Worm (Caenorhabditis elegans): ENCODE measurements around the gene C41H7.2.

C41H7.2 gene

ce11 chrII:3008400-3008799 lies 6.2 kb upstream of the C41H7.2 start, which contains the start of gene sdz-5:
sdz-5 (plus strand) TSS chrII:3008700.
- no peak for TF ChIP-seq ceh-32 (tag; optimal IDR thresholded peaks at IDR 0.05; ENCODE audit: poor library complexity)
- TF ChIP-seq cey-2 (tag; optimal IDR thresholded peaks at IDR 0.05; ENCODE audit: borderline replicate concordance, insufficient read depth), result no peak
- TF ChIP-seq unc-130 (GFP tag; optimal IDR thresholded peaks at IDR 0.05), result no peak
- no peak for TF ChIP-seq egl-43 (GFP tag; IDR thresholded peaks at IDR 0.05)
- TF ChIP-seq hif-1 (tag; optimal IDR thresholded peaks at IDR 0.05), result no peak
- TF ChIP-seq F44E2.7 (GFP tag; IDR thresholded peaks at IDR 0.05), result no peak
- TF ChIP-seq Y5F2A.4 (GFP tag; optimal IDR thresholded peaks at IDR 0.05), result no peak
- no peak for TF ChIP-seq nhr-28 (tag; optimal IDR thresholded peaks at IDR 0.05)
- no peak for TF ChIP-seq nhr-102 (tag; optimal IDR thresholded peaks at IDR 0.05)
- no peak for TF ChIP-seq spr-3 (GFP tag; optimal IDR thresholded peaks at IDR 0.05)
- TF ChIP-seq nhr-42 (GFP tag; IDR thresholded peaks at IDR 0.05), result no peak

DNA sequence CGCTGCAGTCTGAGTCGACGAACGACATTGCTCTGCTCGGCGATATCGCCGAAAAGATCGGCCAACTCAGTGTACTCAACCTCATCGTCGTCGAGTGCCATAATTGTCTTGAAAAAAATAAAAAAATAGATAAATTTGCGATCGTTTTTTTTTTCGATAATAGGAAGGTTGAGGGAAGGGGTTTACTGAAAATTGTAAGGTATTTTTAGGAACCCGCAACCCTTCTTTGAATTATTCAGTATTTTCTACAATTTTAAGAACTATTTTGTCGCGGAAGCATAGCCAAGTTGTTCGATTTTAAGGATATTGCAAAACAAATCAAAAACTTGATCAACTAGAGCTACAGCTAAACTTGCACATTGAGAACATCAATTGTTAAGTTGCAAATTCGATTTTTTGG lies 2.5 kb upstream of the C41H7.2 start, which contains the start of gene C41H7.9:
TSS of gene C41H7.9 (minus strand) at position 101 of the 400 bp plus-strand sequence.
- TF ChIP-seq snpc-1.2 (GFP tag; IDR thresholded peaks at IDR 0.05) (no peak), pqm-1 (tag; optimal IDR thresholded peaks at IDR 0.05) (no peak), daf-8 (GFP tag; IDR thresholded peaks at IDR 0.05) (no peak), aly-2 (tag; optimal IDR thresholded peaks at IDR 0.05) (no peak)

DNA sequence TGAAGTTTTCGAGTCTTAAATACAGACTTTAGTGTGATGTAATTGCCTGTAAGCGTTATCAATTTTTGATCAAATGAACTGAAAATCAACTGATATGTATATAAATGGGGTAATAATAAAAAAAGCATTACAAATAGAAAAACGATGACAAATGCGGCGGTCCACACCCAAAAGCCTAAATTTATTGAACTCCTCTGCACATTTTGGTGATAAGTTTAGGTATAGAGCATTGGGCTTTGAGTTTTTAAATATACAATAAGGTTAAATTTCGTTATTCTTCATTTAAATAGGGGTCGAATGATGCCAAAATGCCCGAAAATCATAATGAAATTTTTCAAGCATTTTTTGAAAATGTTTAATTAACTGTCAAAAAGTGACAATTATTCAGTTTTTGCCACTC lies 5.2 kb downstream of the C41H7.2 start, which contains the start of gene clec-3:
TSS of gene clec-3 (minus strand) at position 101 of the 400 bp plus-strand sequence.
- TF ChIP-seq dmd-6 (GFP tag; IDR thresholded peaks at IDR 0.05) (no peak), sdz-12 (GFP tag; optimal IDR thresholded peaks at IDR 0.05) (no peak), fkh-10 (GFP tag; optimal IDR thresholded peaks at IDR 0.05) (no peak), ces-1 (GFP tag; optimal IDR thresholded peaks at IDR 0.05) (no peak), hlh-30 (tag; optimal IDR thresholded peaks at IDR 0.05; ENCODE audit: insufficient read depth) (no peak), zip-11 (GFP tag; IDR thresholded peaks at IDR 0.05) (no peak), zfp-3 (GFP tag; conservative IDR thresholded peaks at IDR 0.05) (no peak), rbr-2 (tag; optimal IDR thresholded peaks at IDR 0.05) (no peak)

DNA sequence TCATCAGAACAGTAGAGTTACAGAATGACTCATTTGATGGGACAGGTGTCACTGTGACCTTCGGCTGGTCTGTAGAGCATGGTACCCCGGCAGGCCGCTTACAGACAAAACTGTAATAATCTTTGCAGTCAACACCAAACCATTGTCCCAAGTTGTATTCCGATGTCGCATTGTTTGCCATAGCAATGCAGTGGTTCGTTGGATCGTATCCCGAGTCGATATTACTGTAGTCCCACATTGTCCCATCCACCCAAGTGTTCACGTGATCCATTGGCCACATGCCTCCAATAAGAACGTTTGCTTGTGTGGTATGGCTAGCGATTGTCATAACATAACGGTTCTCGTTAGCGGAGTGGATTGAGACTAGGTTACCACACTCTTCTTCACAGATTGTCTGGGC lies 6.3 kb downstream of the C41H7.2 start:
- TF ChIP-seq D1046.2 (GFP tag; IDR thresholded peaks at IDR 0.05) (no peak), nhr-28 (tag; optimal IDR thresholded peaks at IDR 0.05) (no peak), unc-62 (GFP tag; optimal IDR thresholded peaks at IDR 0.05 in 1 of 2) (peak in 1 of 2 experiments; percentile 91), unc-62 (tag; optimal IDR thresholded peaks at IDR 0.05) (no peak), saeg-2 (GFP tag; IDR thresholded peaks at IDR 0.05) (no peak), ces-1 (GFP tag; optimal IDR thresholded peaks at IDR 0.05) (no peak), egl-43 (GFP tag; IDR thresholded peaks at IDR 0.05) (no peak)

ce11 chrII:3023381-3023935 lies 8.8 kb downstream of the C41H7.2 start, which contains the start of gene clec-2:
clec-2 (minus strand) TSS chrII:3023431.
- no peak for TF ChIP-seq mdl-1 (tag; optimal IDR thresholded peaks at IDR 0.05)
- no peak for TF ChIP-seq nhr-42 (GFP tag; IDR thresholded peaks at IDR 0.05)
- TF ChIP-seq gei-8 (GFP tag; optimal IDR thresholded peaks at IDR 0.05), result no peak
- TF ChIP-seq cey-2 (tag; optimal IDR thresholded peaks at IDR 0.05; ENCODE audit: borderline replicate concordance, insufficient read depth), result no peak
- no peak for TF ChIP-seq ceh-82 (tag; optimal IDR thresholded peaks at IDR 0.05)
- TF ChIP-seq aha-1 (tag), result peak; percentile 7

DNA sequence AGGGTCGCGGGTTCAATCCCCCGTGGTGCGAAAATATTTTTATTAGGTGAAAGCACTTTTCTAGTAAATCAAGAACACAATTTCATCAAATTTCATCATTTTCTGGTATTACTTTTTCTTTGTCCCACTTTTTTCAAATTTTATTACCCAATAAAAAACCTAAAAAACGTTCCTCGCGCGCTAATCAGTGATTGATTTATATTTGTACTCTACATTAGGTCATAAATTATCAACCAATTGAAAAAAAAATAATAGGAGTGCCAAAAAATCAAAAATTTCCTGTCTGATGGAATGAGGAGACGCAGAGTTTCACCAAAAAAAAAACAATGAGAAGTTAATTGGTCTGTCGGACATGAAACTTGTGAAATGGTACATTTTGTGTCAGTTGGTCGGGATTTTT lies 10.0 kb downstream of the C41H7.2 start:
- TF ChIP-seq tra-1 (GFP tag; IDR thresholded peaks at IDR 0.05) (0 out of 2 replicates have a peak, but pooled peaks have one; percentile 14), nhr-28 (tag; optimal IDR thresholded peaks at IDR 0.05) (peak; percentile 18), lin-15B (tag; optimal IDR thresholded peaks at IDR 0.05) (no peak), dmd-6 (GFP tag; IDR thresholded peaks at IDR 0.05) (0 out of 2 replicates have a peak, but pooled peaks have one; percentile 8), snpc-1.2 (GFP tag; IDR thresholded peaks at IDR 0.05) (no peak), ceh-20 (GFP tag; IDR thresholded peaks at IDR 0.05) (peak; percentile 86), php-3 (GFP tag; IDR thresholded peaks at IDR 0.05) (peak; percentile 83), nhr-237 (tag; optimal IDR thresholded peaks at IDR 0.05) (no peak), F37D6.2 (tag; optimal IDR thresholded peaks at IDR 0.05) (no peak)

All from whole organism, L4 larva.